Fruit fly (Drosophila melanogaster): ENCODE measurements around the gene CG9109.

CG9109 gene

dm6 chr2L:5997609-5998229 lies 36.5 kb downstream of the CG9109 start (continued):
- no peak for TF ChIP-seq jigr1 (GFP tag; IDR thresholded peaks at IDR 0.05)
- peak; percentile 21 for TF ChIP-seq trem (tag; optimal IDR thresholded peaks at IDR 0.05)
- TF ChIP-seq B-H1 (GFP tag; IDR thresholded peaks at IDR 0.05) = no peak
- TF ChIP-seq CG31365 (tag; optimal IDR thresholded peaks at IDR 0.05) = peak; percentile 74
- TF ChIP-seq CG3281 (GFP tag; optimal IDR thresholded peaks at IDR 0.05) = peak; percentile 61
- no peak for TF ChIP-seq CG1832 (GFP tag; optimal IDR thresholded peaks at IDR 0.05)
- no peak for TF ChIP-seq CG32772 (GFP tag; IDR thresholded peaks at IDR 0.05)
- peak; percentile 46 for TF ChIP-seq pb (GFP tag; optimal IDR thresholded peaks at IDR 0.05)
- TF ChIP-seq chm (GFP tag; IDR thresholded peaks at IDR 0.05) = peak; percentile 49; the same call in 1 of the 2 replicates
- TF ChIP-seq CG2875 (GFP tag; optimal IDR thresholded peaks at IDR 0.05) = peak; percentile 49
- peak; percentile 46 for TF ChIP-seq CG6254 (GFP tag; optimal IDR thresholded peaks at IDR 0.05)
- 0 out of 3 replicates have a peak, but pooled peaks have one; percentile 48 for TF ChIP-seq CG11695 (GFP tag; IDR thresholded peaks at IDR 0.05)
- peak; percentile 66 for TF ChIP-seq CG15601 (tag; optimal IDR thresholded peaks at IDR 0.05)
- TF ChIP-seq Oaz (GFP tag; IDR thresholded peaks at IDR 0.05) = no peak
- no peak for TF ChIP-seq CG10565 (GFP tag; optimal IDR thresholded peaks at IDR 0.05)
- no peak for TF ChIP-seq Lim3 (GFP tag; IDR thresholded peaks at IDR 0.05)
- no peak for TF ChIP-seq jing (GFP tag; optimal IDR thresholded peaks at IDR 0.05)
- no peak for TF ChIP-seq CG2129 (GFP tag; IDR thresholded peaks at IDR 0.05; ENCODE audit: partially characterized antibody)
- no peak for TF ChIP-seq trh (GFP tag; optimal IDR thresholded peaks at IDR 0.05)
- no peak for TF ChIP-seq Bdp1 (GFP tag; optimal IDR thresholded peaks at IDR 0.05)
- TF ChIP-seq pan (optimal IDR thresholded peaks at IDR 0.05) = no peak
- peak in 1 of 2 experiments; percentile 39 for TF ChIP-seq pan (GFP tag; optimal IDR thresholded peaks at IDR 0.05 in 1 of 2, IDR thresholded peaks at IDR 0.05 in 1 of 2)
- TF ChIP-seq croc (GFP tag; conservative IDR thresholded peaks at IDR 0.05) = no peak
- TF ChIP-seq caup (GFP tag; optimal IDR thresholded peaks at IDR 0.05; ENCODE audit: severe bottlenecking) = peak; percentile 87
- no peak for TF ChIP-seq CG10654 (GFP tag; optimal IDR thresholded peaks at IDR 0.05)
- peak; percentile 14 for TF ChIP-seq Dip3 (GFP tag; optimal IDR thresholded peaks at IDR 0.05)
- TF ChIP-seq CG3838 (GFP tag; optimal IDR thresholded peaks at IDR 0.05) = no peak
- peak; percentile 66 for TF ChIP-seq CG33557 (GFP tag; optimal IDR thresholded peaks at IDR 0.05)
- TF ChIP-seq CG12391 (tag; optimal IDR thresholded peaks at IDR 0.05) = peak; percentile 41
- TF ChIP-seq Oli (tag; optimal IDR thresholded peaks at IDR 0.05) = peak; percentile 34
- TF ChIP-seq CG13424 (tag; optimal IDR thresholded peaks at IDR 0.05) = peak; percentile 11
- TF ChIP-seq ind (GFP tag; optimal IDR thresholded peaks at IDR 0.05) = no peak
- peak; percentile 19 for TF ChIP-seq nmo (GFP tag; optimal IDR thresholded peaks at IDR 0.05)
- TF ChIP-seq Hsf (GFP tag; optimal IDR thresholded peaks at IDR 0.05) = no peak
- no peak for TF ChIP-seq CG7372 (GFP tag; IDR thresholded peaks at IDR 0.05)
- TF ChIP-seq Dp (GFP tag; optimal IDR thresholded peaks at IDR 0.05) = no peak
- no peak for TF ChIP-seq prd (optimal IDR thresholded peaks at IDR 0.05)
- no peak for TF ChIP-seq prd (GFP tag; IDR thresholded peaks at IDR 0.05)
- TF ChIP-seq CG13624 (GFP tag; optimal IDR thresholded peaks at IDR 0.05) = peak; percentile 3
- no peak for TF ChIP-seq CG11504 (tag; optimal IDR thresholded peaks at IDR 0.05)
- no peak for TF ChIP-seq hbn (GFP tag; IDR thresholded peaks at IDR 0.05; ENCODE audit: partially characterized antibody)
- peak; percentile 88 for TF ChIP-seq Fer1 (GFP tag; optimal IDR thresholded peaks at IDR 0.05)
- TF ChIP-seq CG12769 (tag; optimal IDR thresholded peaks at IDR 0.05) = no peak
- TF ChIP-seq ttk (GFP tag; IDR thresholded peaks at IDR 0.05) = no peak
- TF ChIP-seq D (optimal IDR thresholded peaks at IDR 0.05) = no peak
- TF ChIP-seq D (GFP tag; optimal IDR thresholded peaks at IDR 0.05) = peak; percentile 52
- TF ChIP-seq C15 (GFP tag; IDR thresholded peaks at IDR 0.05) = no peak
- TF ChIP-seq NfI (GFP tag; optimal IDR thresholded peaks at IDR 0.05) = peak; percentile 53
- peak; percentile 82 for TF ChIP-seq wek (GFP tag; optimal IDR thresholded peaks at IDR 0.05)
- TF ChIP-seq Sry-β (GFP tag; optimal IDR thresholded peaks at IDR 0.05) = peak; percentile 45
